Worm (Caenorhabditis elegans) whole organism, L1 larva: Measurements from ENCODE around the gene Y57A10A.5.

Experiments used
- C16A3.4 ChIP-seq: fragments of 150-350 bp; optimal IDR thresholded peaks from 2 replicates; lab custom pipeline; 2014; ENCODE audit warnings: missing biosample characterization, missing genetic modification characterization
- alr-1 ChIP-seq: fragments of 200-800 bp; sonication (Bioruptor generic); optimal IDR thresholded peaks from 2 replicates; lab custom pipeline; 2018; ENCODE audit warnings: borderline replicate concordance, mild to moderate bottlenecking, missing genetic modification characterization, missing compliant biosample characterization
- aly-2 ChIP-seq: fragments of 150-350 bp; optimal IDR thresholded peaks from 2 replicates; lab custom pipeline; 2014; ENCODE audit warnings: missing biosample characterization, missing genetic modification characterization
- ceh-63 ChIP-seq: fragments of 200-800 bp; sonication (Bioruptor generic); optimal IDR thresholded peaks from 2 replicates; lab custom pipeline; 2018; ENCODE audit warnings: mild to moderate bottlenecking, missing genetic modification characterization, missing compliant biosample characterization
- ceh-88 ChIP-seq: fragments of 200-800 bp; sonication (Bioruptor generic); IDR thresholded peaks from 2 replicates; pipeline ENCODE4 v1.3.6; 2022; ENCODE audit warnings: missing genetic modification characterization, missing compliant biosample characterization
- ces-1 ChIP-seq: fragments of 150-350 bp; optimal IDR thresholded peaks from 2 replicates; lab custom pipeline; 2014; ENCODE audit warnings: missing biosample characterization, missing genetic modification reagents, missing genetic modification characterization
- efl-1 ChIP-seq, 4 experiments: fragments of 150-350 bp; optimal IDR thresholded peaks in 3 of 4; peaks in 1 of 4; 1 replicate in 1 of 4; 2 replicates in 3 of 4; lab custom pipeline; 2014; ENCODE audit warnings: missing biosample characterization in 2 of 4, missing genetic modification characterization in 2 of 4, missing genetic modification reagents in 2 of 4
- efl-3 ChIP-seq: fragments of 200-800 bp; sonication (Bioruptor generic); optimal IDR thresholded peaks from 2 replicates; lab custom pipeline; 2018; ENCODE audit warnings: mild to moderate bottlenecking, missing genetic modification characterization, missing compliant biosample characterization
- elt-2 ChIP-seq: sonication (generic microtip); optimal IDR thresholded peaks from 2 replicates; lab custom pipeline; 2016; ENCODE audit warnings: missing genetic modification characterization, mild to moderate bottlenecking, inconsistent platforms, missing compliant biosample characterization, missing genetic modification reagents
- elt-3 ChIP-seq, 6 experiments: fragments of 150-350 bp in 1 of 6; sonication (generic microtip); optimal IDR thresholded peaks; 2 replicates each; lab custom pipeline; 2017 to 2018; ENCODE audit warnings: missing biosample characterization in 6 of 6, missing genetic modification characterization in 6 of 6, inconsistent platforms in 1 of 6
- ets-5 ChIP-seq: fragments of 200-800 bp; sonication (Bioruptor generic); IDR thresholded peaks from 2 replicates; pipeline ENCODE4 v1.3.6; 2022; ENCODE audit warnings: missing genetic modification characterization, missing compliant biosample characterization
- fkh-4 ChIP-seq: sonication (generic microtip); optimal IDR thresholded peaks from 2 replicates; lab custom pipeline; 2016; ENCODE audit warnings: missing compliant biosample characterization, missing genetic modification characterization, borderline replicate concordance
- fkh-8 ChIP-seq: sonication (generic microtip); optimal IDR thresholded peaks from 2 replicates; lab custom pipeline; 2016; ENCODE audit warnings: mild to moderate bottlenecking, missing genetic modification characterization, missing compliant biosample characterization
- fos-1 ChIP-seq: fragments of 150-350 bp; optimal IDR thresholded peaks from 2 replicates; lab custom pipeline; 2014; ENCODE audit warnings: missing biosample characterization, missing genetic modification characterization
- grh-1 ChIP-seq: fragments of 200-800 bp; sonication (Bioruptor generic); IDR thresholded peaks from 2 replicates; pipeline ENCODE4 v1.3.6; 2022; ENCODE audit warnings: missing genetic modification reagents, missing genetic modification characterization, missing compliant biosample characterization
- hlh-17 ChIP-seq: fragments of 200-800 bp; sonication (Bioruptor generic); optimal IDR thresholded peaks from 2 replicates; lab custom pipeline; 2018; ENCODE audit warnings: missing genetic modification characterization, mild to moderate bottlenecking, missing compliant biosample characterization, moderate library complexity, borderline replicate concordance
- hlh-4 ChIP-seq: sonication (generic microtip); optimal IDR thresholded peaks from 2 replicates; lab custom pipeline; 2016; ENCODE audit warnings: mild to moderate bottlenecking, missing genetic modification characterization, missing compliant biosample characterization
- irx-1 ChIP-seq: sonication (generic microtip); optimal IDR thresholded peaks from 2 replicates; lab custom pipeline; 2016; ENCODE audit warnings: missing genetic modification characterization, missing compliant biosample characterization
- isw-1 ChIP-seq: fragments of 200-800 bp; sonication (Bioruptor generic); IDR thresholded peaks from 2 replicates; pipeline ENCODE4 v1.3.6; 2022; ENCODE audit warnings: missing genetic modification characterization, missing compliant biosample characterization
- jun-1 ChIP-seq: fragments of 150-350 bp; optimal IDR thresholded peaks from 2 replicates; lab custom pipeline; 2014; ENCODE audit warnings: missing biosample characterization, missing genetic modification reagents, missing genetic modification characterization
- lin-15B ChIP-seq: fragments of 150-350 bp; sonication (generic microtip); optimal IDR thresholded peaks from 3 replicates; lab custom pipeline; 2014; ENCODE audit warnings: missing biosample characterization, missing genetic modification characterization
- lin-35 ChIP-seq, 2 experiments: fragments of 150-350 bp; optimal IDR thresholded peaks; 2 replicates each; lab custom pipeline; 2014; ENCODE audit warnings: missing biosample characterization in 2 of 2, missing genetic modification characterization in 2 of 2, missing genetic modification reagents in 2 of 2
- lin-39 ChIP-seq: fragments of 150-350 bp; optimal IDR thresholded peaks from 2 replicates; lab custom pipeline; 2014; ENCODE audit warnings: missing biosample characterization, missing genetic modification reagents, missing genetic modification characterization
- lsy-2 ChIP-seq, 2 experiments: fragments of 150-350 bp; optimal IDR thresholded peaks; 2 replicates each; lab custom pipeline; 2014; ENCODE audit warnings: missing biosample characterization in 2 of 2, missing genetic modification characterization in 2 of 2
- mef-2 ChIP-seq: fragments of 150-350 bp; optimal IDR thresholded peaks from 2 replicates; lab custom pipeline; 2014; ENCODE audit warnings: missing biosample characterization, missing genetic modification characterization
- mep-1 ChIP-seq: fragments of 150-350 bp; optimal IDR thresholded peaks from 2 replicates; lab custom pipeline; 2014; ENCODE audit warnings: missing biosample characterization, missing genetic modification characterization
- nhr-12 ChIP-seq: sonication (generic microtip); optimal IDR thresholded peaks from 2 replicates; lab custom pipeline; 2017; ENCODE audit warnings: missing biosample characterization, missing genetic modification characterization
- nhr-20 ChIP-seq: sonication (generic microtip); optimal IDR thresholded peaks from 2 replicates; lab custom pipeline; 2016; ENCODE audit warnings: mild to moderate bottlenecking, missing genetic modification characterization, missing compliant biosample characterization
- nhr-237 ChIP-seq: fragments of 150-350 bp; optimal IDR thresholded peaks from 2 replicates; lab custom pipeline; 2014; ENCODE audit warnings: missing biosample characterization, missing genetic modification characterization
- nhr-28 ChIP-seq: fragments of 150-350 bp; optimal IDR thresholded peaks from 2 replicates; lab custom pipeline; 2014; ENCODE audit warnings: missing biosample characterization, missing genetic modification characterization
- nhr-76 ChIP-seq: sonication (generic microtip); optimal IDR thresholded peaks from 2 replicates; lab custom pipeline; 2017; ENCODE audit warnings: missing biosample characterization, missing genetic modification characterization
- nhr-77 ChIP-seq: fragments of 150-350 bp; optimal IDR thresholded peaks from 2 replicates; lab custom pipeline; 2014; ENCODE audit warnings: missing biosample characterization, missing genetic modification characterization
- nhr-84 ChIP-seq: sonication (generic microtip); optimal IDR thresholded peaks from 2 replicates; lab custom pipeline; 2017; ENCODE audit warnings: missing biosample characterization, missing genetic modification characterization
- pag-3 ChIP-seq: sonication (generic microtip); optimal IDR thresholded peaks from 2 replicates; lab custom pipeline; 2017; ENCODE audit warnings: missing genetic modification characterization, mild to moderate bottlenecking, missing compliant biosample characterization, antibody characterized with exemption, borderline replicate concordance; ENCODE audit not compliant: insufficient read depth
- sox-4 ChIP-seq: sonication (generic microtip); optimal IDR thresholded peaks from 2 replicates; lab custom pipeline; 2016; ENCODE audit warnings: missing genetic modification characterization, missing compliant biosample characterization
- tbx-2 ChIP-seq: sonication (generic microtip); optimal IDR thresholded peaks from 2 replicates; lab custom pipeline; 2016; ENCODE audit warnings: missing genetic modification characterization, missing compliant biosample characterization
- tlp-1 ChIP-seq: fragments of 150-350 bp; optimal IDR thresholded peaks from 2 replicates; lab custom pipeline; 2014; ENCODE audit warnings: missing biosample characterization, missing genetic modification characterization
- unc-62 ChIP-seq: fragments of 150-350 bp; optimal IDR thresholded peaks from 2 replicates; lab custom pipeline; 2014; ENCODE audit warnings: missing biosample characterization, missing genetic modification reagents, missing genetic modification characterization
- unc-86 ChIP-seq: sonication (generic microtip); optimal IDR thresholded peaks from 2 replicates; lab custom pipeline; 2016; ENCODE audit warnings: missing genetic modification characterization, missing compliant biosample characterization
- xbp-1 ChIP-seq: sonication (generic microtip); optimal IDR thresholded peaks from 2 replicates; lab custom pipeline; 2016; ENCODE audit warnings: missing genetic modification characterization, missing compliant biosample characterization
- ztf-4 ChIP-seq: fragments of 150-350 bp; optimal IDR thresholded peaks from 2 replicates; lab custom pipeline; 2014; ENCODE audit warnings: missing biosample characterization, missing genetic modification characterization

Gene Y57A10A.5

ce11 chrII:12107840-12108239, 46.4 kb upstream of the Y57A10A.5 start, which contains the start of gene Y17G7B.18 (continued):
- TF ChIP-seq ceh-63 (GFP tag; lab: Kevin White, UChicago) (no peak), nhr-76 (tag; lab: Kevin White, UChicago) (no peak), fkh-4 (tag; lab: Kevin White, UChicago) (no peak), C16A3.4 (tag; lab: Kevin White, UChicago) (peak; percentile 67), hlh-4 (tag; lab: Kevin White, UChicago) (no peak), lin-15B (tag; lab: Kevin White, UChicago) (peak; percentile 56), hlh-17 (no peak), tlp-1 (tag; lab: Kevin White, UChicago) (no peak), irx-1 (peak; percentile 64), xbp-1 (peak; percentile 70), nhr-20 (tag; lab: Kevin White, UChicago) (peak; percentile 62), nhr-84 (no peak), lin-39 (peak; percentile 61), nhr-77 (tag; lab: Kevin White, UChicago) (peak; percentile 24), efl-1 (optimal IDR thresholded peaks at IDR 0.05; lab: Kevin White, UChicago) (peak; percentile 91 to 97), efl-1 (GFP tag; optimal IDR thresholded peaks at IDR 0.05 in 1 of 2; lab: Kevin White, UChicago) (peak; percentile 98 to 100), grh-1 (no peak), ces-1 (GFP tag; lab: Kevin White, UChicago) (no peak), lin-35 (GFP tag; optimal IDR thresholded peaks at IDR 0.05; lab: Kevin White, UChicago) (peak; percentile 96 to 98), jun-1 (peak; percentile 35), lsy-2 (tag; optimal IDR thresholded peaks at IDR 0.05; lab: Kevin White, UChicago) (peak; percentile 76 to 88), mep-1 (tag; lab: Kevin White, UChicago) (peak; percentile 91), elt-2 (tag; lab: Kevin White, UChicago) (no peak), nhr-237 (tag; lab: Kevin White, UChicago) (peak; percentile 19), pag-3 (tag; lab: Kevin White, UChicago) (no peak), elt-3 (tag; optimal IDR thresholded peaks at IDR 0.05; lab: Kevin White, UChicago) (peak in 1 of 6 experiments; percentile 56), isw-1 (GFP tag; lab: Robert Waterston, UW) (peak; percentile 51), ets-5 (GFP tag; lab: Robert Waterston, UW) (no peak), tbx-2 (tag; lab: Kevin White, UChicago) (peak; percentile 64)
- TF ChIP-seq, all 84 proteins: peak for 46

ce11 chrII:12108843-12109242, 45.4 kb upstream of the Y57A10A.5 start:
- TF ChIP-seq tlp-1 (tag; lab: Kevin White, UChicago), result no peak
- TF ChIP-seq ets-5 (GFP tag; lab: Robert Waterston, UW), result no peak
- TF ChIP-seq ceh-88 (GFP tag; lab: Robert Waterston, UW), result no peak
- no peak for TF ChIP-seq alr-1 (tag; lab: Kevin White, UChicago)
- TF ChIP-seq efl-1 (optimal IDR thresholded peaks at IDR 0.05; lab: Kevin White, UChicago), result no peak
- TF ChIP-seq efl-1 (GFP tag; optimal IDR thresholded peaks at IDR 0.05 in 1 of 2; lab: Kevin White, UChicago), result no peak
- no peak for TF ChIP-seq efl-3 (GFP tag; lab: Kevin White, UChicago)
- no peak for TF ChIP-seq lsy-2 (tag; optimal IDR thresholded peaks at IDR 0.05; lab: Kevin White, UChicago)
- no peak for TF ChIP-seq fkh-8 (tag; lab: Kevin White, UChicago)
- TF ChIP-seq lin-39, result no peak
- TF ChIP-seq ztf-4 (tag; lab: Kevin White, UChicago), result no peak
- TF ChIP-seq aly-2 (tag; lab: Kevin White, UChicago), result no peak
- TF ChIP-seq mef-2 (tag; lab: Kevin White, UChicago), result no peak
- TF ChIP-seq, all 84 proteins: peak for 0

ce11 chrII:12110997-12111396, 43.3 kb upstream of the Y57A10A.5 start:
- TF ChIP-seq pag-3 (tag; lab: Kevin White, UChicago) (no peak), unc-62 (no peak), nhr-84 (no peak), jun-1 (no peak), nhr-28 (no peak), nhr-12 (tag; lab: Kevin White, UChicago) (no peak), sox-4 (no peak), ceh-88 (GFP tag; lab: Robert Waterston, UW) (no peak), unc-86 (tag; lab: Kevin White, UChicago) (no peak), fos-1 (tag; lab: Kevin White, UChicago) (no peak), isw-1 (GFP tag; lab: Robert Waterston, UW) (no peak), nhr-20 (tag; lab: Kevin White, UChicago) (no peak)
